Worm (Caenorhabditis elegans) whole organism, mixed stage, embryonic: Measurements from ENCODE around the gene T06C12.12.

Source experiments
- blmp-1 ChIP-seq: fragments of 150-350 bp; optimal IDR thresholded peaks from 2 replicates; lab custom pipeline; 2014; ENCODE audit warnings: missing biosample characterization, missing genetic modification characterization
- ceh-43 ChIP-seq: fragments of 200-800 bp; sonication (Bioruptor generic); optimal IDR thresholded peaks from 2 replicates; lab custom pipeline; 2018; ENCODE audit warnings: mild to moderate bottlenecking, missing genetic modification characterization, moderate library complexity, missing compliant biosample characterization
- ceh-83 ChIP-seq: fragments of 200-800 bp; sonication (Bioruptor generic); optimal IDR thresholded peaks from 2 replicates; lab custom pipeline; 2018; ENCODE audit warnings: mild to moderate bottlenecking, missing genetic modification characterization, missing compliant biosample characterization
- mep-1 ChIP-seq: fragments of 150-350 bp; optimal IDR thresholded peaks from 2 replicates; lab custom pipeline; 2017; ENCODE audit warnings: missing biosample characterization, missing genetic modification reagents, missing genetic modification characterization, inconsistent platforms
- nhr-12 ChIP-seq: fragments of 150-350 bp; optimal IDR thresholded peaks from 2 replicates; lab custom pipeline; 2014; ENCODE audit warnings: missing biosample characterization, missing genetic modification characterization
- nhr-28 ChIP-seq: fragments of 150-350 bp; optimal IDR thresholded peaks from 2 replicates; lab custom pipeline; 2014; ENCODE audit warnings: missing biosample characterization, missing genetic modification characterization
- nhr-76 ChIP-seq: sonication (generic microtip); optimal IDR thresholded peaks from 2 replicates; lab custom pipeline; 2017; ENCODE audit warnings: missing biosample characterization, missing genetic modification characterization
- pha-4 ChIP-seq: fragments of 150-350 bp; optimal IDR thresholded peaks from 2 replicates; lab custom pipeline; 2018; ENCODE audit warnings: missing biosample characterization, missing genetic modification reagents, missing genetic modification characterization
- snpc-4 ChIP-seq: fragments of 150-350 bp; optimal IDR thresholded peaks from 2 replicates; lab custom pipeline; 2014; ENCODE audit warnings: missing biosample characterization, missing genetic modification characterization
- tbx-8 ChIP-seq: fragments of 200-800 bp; sonication (Bioruptor generic); optimal IDR thresholded peaks from 2 replicates; lab custom pipeline; 2018; ENCODE audit warnings: mild to moderate bottlenecking, missing genetic modification characterization, moderate library complexity, missing compliant biosample characterization
- unc-39 ChIP-seq: fragments of 150-350 bp; optimal IDR thresholded peaks from 2 replicates; lab custom pipeline; 2014; ENCODE audit warnings: missing biosample characterization, missing genetic modification characterization
- unc-62 ChIP-seq: fragments of 150-350 bp; optimal IDR thresholded peaks from 2 replicates; lab custom pipeline; 2014; ENCODE audit warnings: missing biosample characterization, missing genetic modification reagents, missing genetic modification characterization
- zip-8 ChIP-seq: fragments of 150-350 bp; optimal IDR thresholded peaks from 2 replicates; lab custom pipeline; 2014; ENCODE audit warnings: missing biosample characterization, missing genetic modification characterization

DNA sequence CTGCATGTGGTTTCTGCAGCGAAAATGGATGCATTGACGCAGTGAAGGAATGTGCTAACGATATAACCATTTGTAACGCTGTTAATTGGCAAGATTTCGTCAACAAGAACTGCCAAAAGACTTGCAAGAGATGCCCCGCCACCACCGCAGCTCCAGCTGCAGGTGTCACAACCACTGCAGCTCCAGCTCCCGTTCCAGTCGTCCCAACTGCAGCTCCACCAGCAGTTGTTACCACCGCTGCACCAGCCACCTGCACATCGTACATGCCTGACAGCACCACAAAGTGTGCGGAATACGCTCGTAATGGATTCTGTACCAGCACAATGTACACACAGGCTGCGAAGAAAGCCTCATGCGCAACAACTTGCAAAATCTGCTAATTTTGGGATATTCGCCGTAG is 20.8 kb downstream of the T06C12.12 start:
- TF ChIP-seq pha-4 (tag; lab: Kevin White, UChicago) (no peak), mep-1 (tag; lab: Kevin White, UChicago) (no peak), ceh-43 (GFP tag; lab: Kevin White, UChicago) (no peak), nhr-28 (no peak), snpc-4 (no peak), unc-39 (tag; lab: Kevin White, UChicago) (no peak), blmp-1 (tag; lab: Kevin White, UChicago) (no peak), nhr-76 (tag; lab: Kevin White, UChicago) (no peak), zip-8 (tag; lab: Kevin White, UChicago) (no peak), unc-62 (GFP tag; lab: Kevin White, UChicago) (no peak), nhr-12 (tag; lab: Kevin White, UChicago) (no peak), tbx-8 (GFP tag; lab: Kevin White, UChicago) (no peak), ceh-83 (GFP tag; lab: Kevin White, UChicago) (no peak)
